Worm (Caenorhabditis elegans) whole organism, L4/young adult: Measurements from ENCODE around the gene fbxa-12.

Experiments
- W03F9.2 ChIP-seq: fragments of 150-350 bp; optimal IDR thresholded peaks from 2 replicates; lab custom pipeline; 2014; ENCODE audit warnings: missing biosample characterization, missing genetic modification characterization
- him-1 ChIP-seq: sonication (generic microtip); optimal IDR thresholded peaks from 2 replicates; lab custom pipeline; 2016; ENCODE audit warnings: missing genotype, missing genetic modification reagents, missing genetic modification characterization, missing compliant biosample characterization

DNA sequence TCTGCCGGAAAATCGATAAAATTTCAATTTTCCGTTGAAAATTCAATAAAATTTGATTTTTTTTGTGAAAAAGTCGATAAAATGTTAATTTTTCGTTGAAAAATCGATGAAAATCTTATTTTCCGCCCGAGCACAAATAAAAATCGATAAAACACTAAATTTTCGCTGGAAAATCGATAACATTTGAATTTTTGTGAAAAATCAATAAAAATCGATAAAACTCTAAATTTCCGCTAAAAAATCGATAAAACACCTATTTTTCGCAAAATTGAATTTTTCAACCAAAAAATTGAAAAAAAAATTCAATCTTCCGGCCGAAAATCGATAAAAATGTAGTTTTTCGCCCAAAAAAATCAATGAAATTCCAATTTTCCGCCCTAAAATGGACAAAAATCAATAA, 14.4 kb upstream of the fbxa-12 start:
- TF ChIP-seq W03F9.2 (tag; lab: Kevin White, UChicago) (no peak), him-1 (tag; lab: Kevin White, UChicago) (no peak)
